Fruit fly (Drosophila melanogaster): ENCODE results near the gene CG34375.

CG34375 gene

dm6 chr3R:23053936-23054335 is 43.6 kb upstream of the CG34375 start, which contains the start of gene p53 (continued):
- TF ChIP-seq Awh (GFP tag; IDR thresholded peaks at IDR 0.05), result peak; percentile 78
- peak; percentile 63 for TF ChIP-seq CG14860 (GFP tag; IDR thresholded peaks at IDR 0.05; ENCODE audit: partially characterized antibody)
- TF ChIP-seq Spps (tag; optimal IDR thresholded peaks at IDR 0.05), result no peak
- TF ChIP-seq otp (GFP tag; IDR thresholded peaks at IDR 0.05), result peak; percentile 76
- TF ChIP-seq HmgD (GFP tag; optimal IDR thresholded peaks at IDR 0.05), result peak; percentile 81
- TF ChIP-seq p53 (GFP tag; optimal IDR thresholded peaks at IDR 0.05), result peak; percentile 48
- peak; percentile 63 for TF ChIP-seq Lhr (GFP tag; optimal IDR thresholded peaks at IDR 0.05)
- peak; percentile 72 for TF ChIP-seq CG17385 (GFP tag; optimal IDR thresholded peaks at IDR 0.05)
- peak; percentile 49 for TF ChIP-seq slou (GFP tag; optimal IDR thresholded peaks at IDR 0.05)
- TF ChIP-seq CG10959 (GFP tag; IDR thresholded peaks at IDR 0.05), result no peak
- peak; percentile 13 for TF ChIP-seq Antp (GFP tag; optimal IDR thresholded peaks at IDR 0.05)
- peak; percentile 21 for TF ChIP-seq Usf (GFP tag; optimal IDR thresholded peaks at IDR 0.05)
- TF ChIP-seq CG43689 (GFP tag; IDR thresholded peaks at IDR 0.05), result no peak; the same call in 1 of the 2 replicates
- peak; percentile 52 for TF ChIP-seq bigmax (GFP tag; optimal IDR thresholded peaks at IDR 0.05)
- no peak for TF ChIP-seq danr (GFP tag; IDR thresholded peaks at IDR 0.05)
- peak; percentile 67 for TF ChIP-seq CG7839 (tag; optimal IDR thresholded peaks at IDR 0.05)
- no peak for TF ChIP-seq CG15073 (GFP tag; optimal IDR thresholded peaks at IDR 0.05)
- TF ChIP-seq CG11456 (GFP tag; IDR thresholded peaks at IDR 0.05), result peak; percentile 86; the same call in 2 of the 3 replicates
- TF ChIP-seq lab (GFP tag; optimal IDR thresholded peaks at IDR 0.05), result peak; percentile 91
- peak; percentile 60 for TF ChIP-seq Jarid2 (GFP tag; optimal IDR thresholded peaks at IDR 0.05)
- TF ChIP-seq sisA (GFP tag; IDR thresholded peaks at IDR 0.05), result peak; percentile 24; the same call in 1 of the 2 replicates
- TF ChIP-seq so (GFP tag; IDR thresholded peaks at IDR 0.05), result no peak
- peak; percentile 60 for TF ChIP-seq CG10366 (GFP tag; IDR thresholded peaks at IDR 0.05)
- TF ChIP-seq CG12219 (GFP tag; optimal IDR thresholded peaks at IDR 0.05), result peak; percentile 74
- TF ChIP-seq croc (GFP tag; conservative IDR thresholded peaks at IDR 0.05), result peak; percentile 25; the same call in 2 of the 3 replicates
- peak; percentile 61 for TF ChIP-seq Xbp1 (GFP tag; optimal IDR thresholded peaks at IDR 0.05)
- TF ChIP-seq cad (GFP tag; optimal IDR thresholded peaks at IDR 0.05), result no peak
- no peak for TF ChIP-seq ro (GFP tag; IDR thresholded peaks at IDR 0.05)
- no peak for TF ChIP-seq CG30020 (tag; optimal IDR thresholded peaks at IDR 0.05)
- TF ChIP-seq Max (GFP tag; optimal IDR thresholded peaks at IDR 0.05), result peak; percentile 70
- peak; percentile 87 for TF ChIP-seq CG11247 (GFP tag; IDR thresholded peaks at IDR 0.05)
- peak; percentile 40 for TF ChIP-seq kah (GFP tag; optimal IDR thresholded peaks at IDR 0.05)
- no peak for TF ChIP-seq CG8478 (optimal IDR thresholded peaks at IDR 0.05)
- peak; percentile 80 for TF ChIP-seq CG6791 (GFP tag; IDR thresholded peaks at IDR 0.05; ENCODE audit: partially characterized antibody)
- peak; percentile 62 for TF ChIP-seq CG17328 (GFP tag; IDR thresholded peaks at IDR 0.05)
- TF ChIP-seq CG6683 (GFP tag; optimal IDR thresholded peaks at IDR 0.05), result peak; percentile 64
- TF ChIP-seq sqz (GFP tag; optimal IDR thresholded peaks at IDR 0.05), result peak; percentile 45
- TF ChIP-seq CG17186 (GFP tag; optimal IDR thresholded peaks at IDR 0.05), result peak; percentile 73
- peak; percentile 71 for TF ChIP-seq CG3847 (GFP tag; IDR thresholded peaks at IDR 0.05)
- TF ChIP-seq fd96Cb (tag; optimal IDR thresholded peaks at IDR 0.05), result peak; percentile 27
- TF ChIP-seq CG30403 (GFP tag; optimal IDR thresholded peaks at IDR 0.05), result peak; percentile 57
- TF ChIP-seq CG10654 (GFP tag; optimal IDR thresholded peaks at IDR 0.05), result peak; percentile 65
- TF ChIP-seq D19B (GFP tag; optimal IDR thresholded peaks at IDR 0.05), result peak; percentile 64
- TF ChIP-seq CG8290 (GFP tag; optimal IDR thresholded peaks at IDR 0.05), result peak; percentile 44
- TF ChIP-seq CG8290 (tag; optimal IDR thresholded peaks at IDR 0.05), result peak; percentile 17 to 91
- no peak for TF ChIP-seq gem (tag; optimal IDR thresholded peaks at IDR 0.05)
- peak; percentile 80 for TF ChIP-seq CG17802 (tag; optimal IDR thresholded peaks at IDR 0.05)
- peak; percentile 81 for TF ChIP-seq CG12236 (GFP tag; optimal IDR thresholded peaks at IDR 0.05)
- TF ChIP-seq CG7987 (GFP tag; optimal IDR thresholded peaks at IDR 0.05), result peak; percentile 94
- TF ChIP-seq HLH3B (GFP tag; IDR thresholded peaks at IDR 0.05), result peak; percentile 76
- TF ChIP-seq dmrt99B (tag; optimal IDR thresholded peaks at IDR 0.05), result no peak
- TF ChIP-seq HLHmδ (GFP tag; optimal IDR thresholded peaks at IDR 0.05), result peak; percentile 91
